Worm (Caenorhabditis elegans) whole organism, L4 larva: ENCODE data around the gene syx-2.

Experiments used
- daf-12 ChIP-seq: fragments of 150-350 bp; optimal IDR thresholded peaks from 2 replicates; lab custom pipeline; 2014; ENCODE audit warnings: missing biosample characterization, missing genetic modification reagents, missing genetic modification characterization
- fkh-10 ChIP-seq: fragments of 150-350 bp; optimal IDR thresholded peaks from 2 replicates; lab custom pipeline; 2014; ENCODE audit warnings: missing biosample characterization, missing genetic modification reagents, missing genetic modification characterization
- jun-1 ChIP-seq: fragments of 150-350 bp; optimal IDR thresholded peaks from 2 replicates; lab custom pipeline; 2014; ENCODE audit warnings: missing biosample characterization, missing genetic modification reagents, missing genetic modification characterization
- lin-38 ChIP-seq: fragments of 200-800 bp; sonication (Bioruptor generic); IDR thresholded peaks from 2 replicates; pipeline ENCODE4 v1.3.6; 2022; ENCODE audit warnings: missing genetic modification reagents, missing genetic modification characterization, missing compliant biosample characterization
- mdl-1 ChIP-seq, 2 experiments: fragments of 150-350 bp in 1 of 2; sonication (generic microtip) in 1 of 2; optimal IDR thresholded peaks; 2 replicates each; lab custom pipeline; 2014 to 2017; ENCODE audit warnings: missing biosample characterization in 2 of 2, missing genetic modification characterization in 2 of 2
- mdt-29 ChIP-seq: fragments of 200-800 bp; sonication (Bioruptor generic); IDR thresholded peaks from 2 replicates; pipeline ENCODE4 v1.3.6; 2022; ENCODE audit warnings: missing genetic modification reagents, missing genetic modification characterization, missing compliant biosample characterization
- nhr-28 ChIP-seq: fragments of 150-350 bp; optimal IDR thresholded peaks from 2 replicates; lab custom pipeline; 2014; ENCODE audit warnings: missing biosample characterization, missing genetic modification characterization
- snpc-1.2 ChIP-seq: fragments of 200-800 bp; sonication (Bioruptor generic); IDR thresholded peaks from 2 replicates; pipeline ENCODE4 v1.3.6; 2022; ENCODE audit warnings: missing genetic modification reagents, missing genetic modification characterization, missing compliant biosample characterization
- unc-130 ChIP-seq: sonication (generic microtip); optimal IDR thresholded peaks from 2 replicates; lab custom pipeline; 2016; ENCODE audit warnings: missing genetic modification reagents, missing genetic modification characterization, missing compliant biosample characterization
- unc-62 ChIP-seq, 3 experiments: fragments of 150-350 bp in 1 of 3; sonication (generic microtip); optimal IDR thresholded peaks in 2 of 3; peaks in 1 of 3; 1 replicate in 1 of 3; 2 replicates in 2 of 3; lab custom pipeline; 2014 to 2017; ENCODE audit warnings: missing biosample characterization in 3 of 3, missing genetic modification characterization in 3 of 3, missing genetic modification reagents in 3 of 3, missing genotype in 1 of 3

- TF ChIP-seq unc-130 (GFP tag; lab: Kevin White, UChicago) (no peak), fkh-10 (GFP tag; lab: Kevin White, UChicago) (no peak), unc-62 (GFP tag; optimal IDR thresholded peaks at IDR 0.05 in 1 of 2; lab: Kevin White, UChicago) (peak in 1 of 2 experiments; percentile 59), unc-62 (tag; optimal IDR thresholded peaks at IDR 0.05; lab: Kevin White, UChicago) (no peak), mdl-1 (tag; optimal IDR thresholded peaks at IDR 0.05; lab: Kevin White, UChicago) (no peak), nhr-28 (tag; lab: Kevin White, UChicago) (peak; percentile 84), snpc-1.2 (GFP tag; lab: Robert Waterston, UW) (peak; percentile 75), jun-1 (tag; lab: Kevin White, UChicago) (no peak), mdt-29 (no peak), daf-12 (tag; lab: Kevin White, UChicago) (no peak), lin-38 (GFP tag; lab: Robert Waterston, UW) (0 out of 2 replicates have a peak, but pooled peaks have one; percentile 14)
Measured at ce11 chrX:13946693-13947583, 13.0 kb upstream of the syx-2 start.
